Fruit fly (Drosophila melanogaster) whole organism, embryonic: ENCODE results near the gene CG6675.

Experiments used
- Bgb ChIP-seq: fragments of 200-800 bp; sonication (Bioruptor generic); IDR thresholded peaks from 2 replicates; pipeline ENCODE4 v1.3.6; 2022; ENCODE audit warnings: missing biosample characterization, missing genetic modification characterization; ENCODE audit not compliant: partially characterized antibody
- C15 ChIP-seq: fragments of 200-800 bp; sonication (Bioruptor generic); IDR thresholded peaks from 3 replicates; pipeline ENCODE4 v1.3.6; 2022; ENCODE audit warnings: missing biosample characterization, missing genetic modification characterization
- CG10654 ChIP-seq: fragments of 200-800 bp; sonication (Bioruptor generic); optimal IDR thresholded peaks from 2 replicates; lab custom pipeline; 2016; ENCODE audit warnings: missing biosample characterization, missing genetic modification characterization
- CG10979 ChIP-seq: fragments of 200-800 bp; sonication (Bioruptor generic); optimal IDR thresholded peaks from 2 replicates; lab custom pipeline; 2018; ENCODE audit warnings: missing biosample characterization, mild to moderate bottlenecking, missing genetic modification characterization, moderate library complexity
- CG11504 ChIP-seq: fragments of 200-800 bp; sonication (Bioruptor generic); optimal IDR thresholded peaks from 3 replicates; lab custom pipeline; 2019; ENCODE audit warnings: missing biosample characterization, mild to moderate bottlenecking, missing genetic modification characterization, moderate library complexity
- CG12104 ChIP-seq: fragments of 200-800 bp; sonication (Bioruptor generic); optimal IDR thresholded peaks from 3 replicates; lab custom pipeline; 2016; ENCODE audit warnings: missing biosample characterization, missing genetic modification characterization
- CG12155 ChIP-seq: fragments of 200-800 bp; sonication (Bioruptor generic); optimal IDR thresholded peaks from 3 replicates; lab custom pipeline; 2016; ENCODE audit warnings: missing biosample characterization, missing genetic modification characterization
- CG14710 ChIP-seq: fragments of 200-800 bp; sonication (Bioruptor generic); optimal IDR thresholded peaks from 3 replicates; lab custom pipeline; 2019; ENCODE audit warnings: missing biosample characterization, mild to moderate bottlenecking, missing genetic modification characterization, moderate library complexity
- CG15011 ChIP-seq: fragments of 200-800 bp; sonication (Bioruptor generic); optimal IDR thresholded peaks from 3 replicates; lab custom pipeline; 2018; ENCODE audit warnings: missing biosample characterization, mild to moderate bottlenecking, missing genetic modification characterization
- CG1647 ChIP-seq: fragments of 200-800 bp; sonication (Bioruptor generic); optimal IDR thresholded peaks from 3 replicates; lab custom pipeline; 2016; ENCODE audit warnings: missing biosample characterization, missing genetic modification characterization
- CG16813 ChIP-seq: fragments of 200-800 bp; sonication (Bioruptor generic); IDR thresholded peaks from 3 replicates; pipeline ENCODE4 v1.3.6; 2022; ENCODE audit warnings: missing biosample characterization, missing genetic modification characterization; ENCODE audit not compliant: partially characterized antibody
- CG16815 ChIP-seq: fragments of 200-800 bp; sonication (Bioruptor generic); optimal IDR thresholded peaks from 3 replicates; lab custom pipeline; 2017; ENCODE audit warnings: missing biosample characterization, mild to moderate bottlenecking, missing genetic modification characterization
- CG17359 ChIP-seq: fragments of 200-800 bp; sonication (Bioruptor generic); optimal IDR thresholded peaks from 3 replicates; lab custom pipeline; 2018; ENCODE audit warnings: missing biosample characterization, mild to moderate bottlenecking, missing genetic modification characterization, moderate library complexity
- CG17829 ChIP-seq: fragments of 200-800 bp; optimal IDR thresholded peaks from 2 replicates; lab custom pipeline; 2019; ENCODE audit warnings: missing biosample characterization, mild to moderate bottlenecking, missing genetic modification characterization, moderate library complexity
- CG18262 ChIP-seq: fragments of 200-800 bp; optimal IDR thresholded peaks from 3 replicates; lab custom pipeline; 2019; ENCODE audit warnings: missing biosample characterization, mild to moderate bottlenecking, missing genetic modification characterization, moderate library complexity
- CG30403 ChIP-seq: fragments of 200-800 bp; sonication (Bioruptor generic); optimal IDR thresholded peaks from 3 replicates; lab custom pipeline; 2016; ENCODE audit warnings: missing biosample characterization, missing genetic modification characterization
- CG31365 ChIP-seq: fragments of 200-800 bp; sonication (Bioruptor generic); optimal IDR thresholded peaks from 2 replicates; lab custom pipeline; 2018; ENCODE audit warnings: missing biosample characterization, mild to moderate bottlenecking, missing genetic modification characterization
- CG43689 ChIP-seq: fragments of 200-800 bp; sonication (Bioruptor generic); IDR thresholded peaks from 2 replicates; pipeline ENCODE4 v1.3.6; 2022; ENCODE audit warnings: missing biosample characterization, missing genetic modification characterization
- CG4424 ChIP-seq: fragments of 200-800 bp; sonication (Bioruptor generic); optimal IDR thresholded peaks from 3 replicates; lab custom pipeline; 2016; ENCODE audit warnings: missing biosample characterization, missing genetic modification characterization
- CG6683 ChIP-seq: fragments of 200-800 bp; sonication (Bioruptor generic); optimal IDR thresholded peaks from 2 replicates; lab custom pipeline; 2017; ENCODE audit warnings: missing biosample characterization, mild to moderate bottlenecking, missing genetic modification characterization, missing genetic modification reagents
- CG7556 ChIP-seq: fragments of 200-800 bp; sonication (Bioruptor generic); optimal IDR thresholded peaks from 2 replicates; lab custom pipeline; 2017; ENCODE audit warnings: missing biosample characterization, mild to moderate bottlenecking, missing genetic modification characterization
- CG7786 ChIP-seq: fragments of 200-800 bp; sonication (Bioruptor generic); optimal IDR thresholded peaks from 2 replicates; lab custom pipeline; 2016; ENCODE audit warnings: missing biosample characterization, missing genetic modification characterization
- CG7963 ChIP-seq: fragments of 200-800 bp; sonication (Bioruptor generic); IDR thresholded peaks from 3 replicates; pipeline ENCODE4 v1.3.6; 2022; ENCODE audit warnings: missing biosample characterization, missing genetic modification characterization; ENCODE audit not compliant: partially characterized antibody
- CHES-1-like ChIP-seq: fragments of 200-800 bp; sonication (Bioruptor generic); optimal IDR thresholded peaks from 2 replicates; lab custom pipeline; 2016; ENCODE audit warnings: missing biosample characterization, missing genetic modification characterization
- Dad ChIP-seq: fragments of 200-800 bp; sonication (Bioruptor generic); optimal IDR thresholded peaks from 3 replicates; lab custom pipeline; 2016; ENCODE audit warnings: missing biosample characterization, missing genetic modification characterization
- Dip3 ChIP-seq: fragments of 200-800 bp; sonication (Bioruptor generic); optimal IDR thresholded peaks from 3 replicates; lab custom pipeline; 2016; ENCODE audit warnings: missing biosample characterization, missing genetic modification characterization
- GATAe ChIP-seq: fragments of 200-800 bp; sonication (Bioruptor generic); conservative IDR thresholded peaks from 2 replicates; pipeline ENCODE4 v1.3.6; 2022; ENCODE audit warnings: missing biosample characterization, missing genetic modification characterization
- HLHmδ ChIP-seq: fragments of 200-800 bp; sonication (Bioruptor generic); optimal IDR thresholded peaks from 2 replicates; lab custom pipeline; 2018; ENCODE audit warnings: missing biosample characterization, mild to moderate bottlenecking, missing genetic modification characterization, moderate library complexity
- Hr39 ChIP-seq: fragments of >200 bp; optimal IDR thresholded peaks from 2 replicates; lab custom pipeline; 2017
- MBD-R2 ChIP-seq: fragments of 200-800 bp; sonication (Bioruptor generic); IDR thresholded peaks from 2 replicates; pipeline ENCODE4 v1.3.6; 2022; ENCODE audit warnings: missing biosample characterization, missing genetic modification characterization
- NC2α ChIP-seq: fragments of 200-800 bp; sonication (Bioruptor generic); optimal IDR thresholded peaks from 2 replicates; lab custom pipeline; 2016; ENCODE audit warnings: missing biosample characterization, missing genetic modification characterization
- NFAT ChIP-seq: fragments of 200-800 bp; sonication (Bioruptor generic); IDR thresholded peaks from 2 replicates; pipeline ENCODE4 v1.3.6; 2022; ENCODE audit warnings: missing biosample characterization, missing genetic modification characterization
- Scr ChIP-seq: fragments of 200-800 bp; sonication (Bioruptor generic); IDR thresholded peaks from 2 replicates; pipeline ENCODE4 v1.3.6; 2022; ENCODE audit warnings: missing biosample characterization, missing genetic modification characterization; ENCODE audit not compliant: partially characterized antibody
- Sry-β ChIP-seq: fragments of 200-800 bp; sonication (Bioruptor generic); optimal IDR thresholded peaks from 2 replicates; lab custom pipeline; 2018; ENCODE audit warnings: missing biosample characterization, mild to moderate bottlenecking, missing genetic modification characterization, moderate library complexity
- Vsx1 ChIP-seq: fragments of 200-800 bp; sonication (Bioruptor generic); optimal IDR thresholded peaks from 2 replicates; lab custom pipeline; 2017; ENCODE audit warnings: missing biosample characterization, mild to moderate bottlenecking, missing genetic modification characterization, missing genetic modification reagents
- Xbp1 ChIP-seq: fragments of 200-800 bp; sonication (Bioruptor generic); optimal IDR thresholded peaks from 3 replicates; lab custom pipeline; 2016; ENCODE audit warnings: missing biosample characterization, mild to moderate bottlenecking, missing genetic modification characterization
- Xrp1 ChIP-seq: fragments of 200-800 bp; sonication (Bioruptor generic); IDR thresholded peaks from 2 replicates; pipeline ENCODE4 v1.3.6; 2022; ENCODE audit warnings: missing biosample characterization, missing genetic modification characterization
- bbx ChIP-seq: fragments of 200-800 bp; sonication (Bioruptor generic); IDR thresholded peaks from 2 replicates; pipeline ENCODE4 v1.3.6; 2022; ENCODE audit warnings: missing biosample characterization, missing genetic modification characterization; ENCODE audit not compliant: partially characterized antibody
- bcd ChIP-seq: fragments of 200-800 bp; sonication (Bioruptor generic); optimal IDR thresholded peaks from 2 replicates; lab custom pipeline; 2017; ENCODE audit warnings: missing biosample characterization, mild to moderate bottlenecking, missing genetic modification characterization
- br ChIP-seq: fragments of >200 bp; optimal IDR thresholded peaks from 2 replicates; lab custom pipeline; 2017
- cg ChIP-seq: fragments of 200-800 bp; sonication (Bioruptor generic); optimal IDR thresholded peaks from 3 replicates; lab custom pipeline; 2019; ENCODE audit warnings: missing biosample characterization, mild to moderate bottlenecking, missing genetic modification characterization, moderate library complexity
- disco-r ChIP-seq: fragments of 200-800 bp; sonication (Bioruptor generic); optimal IDR thresholded peaks from 2 replicates; lab custom pipeline; 2016; ENCODE audit warnings: missing biosample characterization, missing genetic modification characterization
- dmrt99B ChIP-seq: fragments of 200-800 bp; sonication (Bioruptor generic); optimal IDR thresholded peaks from 2 replicates; lab custom pipeline; 2018; ENCODE audit warnings: missing biosample characterization, mild to moderate bottlenecking, missing genetic modification characterization, moderate library complexity
- gro ChIP-seq: fragments of 200-800 bp; sonication (Bioruptor generic); optimal IDR thresholded peaks from 2 replicates; lab custom pipeline; 2016; ENCODE audit warnings: missing biosample characterization, missing genetic modification characterization
- ind ChIP-seq: fragments of 200-800 bp; sonication (Bioruptor generic); optimal IDR thresholded peaks from 3 replicates; lab custom pipeline; 2016; ENCODE audit warnings: missing biosample characterization, missing genetic modification characterization
- inv ChIP-seq: fragments of 200-800 bp; sonication (Bioruptor generic); IDR thresholded peaks from 2 replicates; pipeline ENCODE4 v1.3.6; 2022; ENCODE audit warnings: missing biosample characterization, missing genetic modification characterization; ENCODE audit not compliant: partially characterized antibody
- onecut ChIP-seq: fragments of 200-800 bp; sonication (Bioruptor generic); IDR thresholded peaks from 2 replicates; pipeline ENCODE4 v1.3.6; 2022; ENCODE audit warnings: missing biosample characterization, missing genetic modification characterization
- pita ChIP-seq: fragments of 200-800 bp; sonication (Bioruptor generic); optimal IDR thresholded peaks from 2 replicates; lab custom pipeline; 2017; ENCODE audit warnings: missing biosample characterization, mild to moderate bottlenecking, missing genetic modification characterization
- sr ChIP-seq: fragments of 200-800 bp; sonication (Bioruptor generic); IDR thresholded peaks from 3 replicates; pipeline ENCODE4 v1.3.6; 2022; ENCODE audit warnings: missing biosample characterization, missing genetic modification characterization
- ttk ChIP-seq: fragments of 200-800 bp; sonication (Bioruptor generic); IDR thresholded peaks from 2 replicates; pipeline ENCODE4 v2.1.2; 2022; ENCODE audit warnings: missing biosample characterization, missing genetic modification characterization
- wdn ChIP-seq: fragments of 200-800 bp; sonication (Bioruptor generic); IDR thresholded peaks from 2 replicates; pipeline ENCODE4 v1.3.6; 2022; ENCODE audit warnings: missing biosample characterization, missing genetic modification characterization
- zen ChIP-seq: fragments of 200-800 bp; sonication (Bioruptor generic); optimal IDR thresholded peaks from 3 replicates; lab custom pipeline; 2018; ENCODE audit warnings: missing biosample characterization, mild to moderate bottlenecking, missing genetic modification characterization, moderate library complexity

CG6675 gene

DNA sequence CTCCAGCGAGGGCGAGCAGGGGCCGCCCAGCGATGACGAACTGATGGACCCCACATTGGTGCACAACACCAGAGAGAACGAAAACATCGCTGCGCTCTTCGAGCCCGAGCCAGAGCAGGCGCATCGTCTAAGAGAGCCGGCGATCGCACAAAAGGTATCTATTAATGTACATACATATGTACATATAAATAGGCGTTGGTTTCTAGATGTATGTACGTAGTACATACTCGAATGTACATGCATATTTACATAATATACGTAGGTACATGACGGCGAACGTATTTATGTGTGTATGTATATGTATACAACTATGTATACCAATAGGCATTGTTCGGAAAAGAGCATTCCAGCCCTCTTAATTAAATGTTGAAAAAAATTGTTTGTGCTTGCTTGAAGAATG lies 35.4 kb downstream of the CG6675 start (continued):
- no peak for TF ChIP-seq CG12155 (GFP tag; lab: Kevin White, UChicago)
- TF ChIP-seq CG15011 (GFP tag; lab: Kevin White, UChicago), result peak; percentile 18
- no peak for TF ChIP-seq Vsx1 (GFP tag; lab: Kevin White, UChicago)
- no peak for TF ChIP-seq inv (GFP tag; lab: Robert Waterston, UW)
- no peak for TF ChIP-seq Dip3 (GFP tag; lab: Kevin White, UChicago)
- no peak for TF ChIP-seq CG16813
- no peak for TF ChIP-seq GATAe
- TF ChIP-seq Scr (GFP tag; lab: Robert Waterston, UW), result no peak
- no peak for TF ChIP-seq CG43689 (GFP tag; lab: Robert Waterston, UW)
- TF ChIP-seq bbx, result no peak
- no peak for TF ChIP-seq CHES-1-like (GFP tag; lab: Kevin White, UChicago)
- peak; percentile 82 for TF ChIP-seq Xrp1
- peak; percentile 72 for TF ChIP-seq HLHmδ
- TF ChIP-seq ttk (GFP tag; lab: Robert Waterston, UW), result no peak
- no peak for TF ChIP-seq CG4424 (GFP tag; lab: Kevin White, UChicago)
- TF ChIP-seq CG6683 (GFP tag; lab: Kevin White, UChicago), result peak; percentile 15
- no peak for TF ChIP-seq Xbp1 (GFP tag; lab: Kevin White, UChicago)
- no peak for TF ChIP-seq gro (GFP tag; lab: Kevin White, UChicago)
- no peak for TF ChIP-seq sr (GFP tag; lab: Robert Waterston, UW)
- TF ChIP-seq Sry-β (GFP tag; lab: Kevin White, UChicago), result peak; percentile 14
- TF ChIP-seq CG17359 (tag; lab: Kevin White, UChicago), result peak; percentile 67
- TF ChIP-seq pita, result no peak
- peak; percentile 64 for TF ChIP-seq CG31365
- TF ChIP-seq CG18262 (tag; lab: Kevin White, UChicago), result peak; percentile 41
- peak; percentile 38 for TF ChIP-seq CG17829
- TF ChIP-seq disco-r (GFP tag; lab: Kevin White, UChicago), result no peak
- TF ChIP-seq CG11504 (tag; lab: Kevin White, UChicago), result peak; percentile 29
- no peak for TF ChIP-seq CG1647 (GFP tag; lab: Kevin White, UChicago)
- no peak for TF ChIP-seq CG10979
- TF ChIP-seq CG12104 (GFP tag; lab: Kevin White, UChicago), result no peak
- no peak for TF ChIP-seq zen
- TF ChIP-seq Dad, result no peak
- TF ChIP-seq dmrt99B (tag; lab: Kevin White, UChicago), result no peak
- no peak for TF ChIP-seq CG7556
- peak; percentile 33; the same call in 1 of the 3 replicates for TF ChIP-seq C15 (GFP tag; lab: Robert Waterston, UW)
- no peak for TF ChIP-seq CG16815 (GFP tag; lab: Kevin White, UChicago)
- TF ChIP-seq wdn (GFP tag; lab: Robert Waterston, UW), result no peak
- TF ChIP-seq onecut, result peak; percentile 43; the same call in 1 of the 2 replicates
- no peak for TF ChIP-seq bcd (GFP tag; lab: Kevin White, UChicago)
- TF ChIP-seq MBD-R2 (GFP tag; lab: Robert Waterston, UW), result no peak
- TF ChIP-seq NC2α (GFP tag; lab: Kevin White, UChicago), result no peak
- TF ChIP-seq CG14710, result peak; percentile 61
- TF ChIP-seq Bgb (GFP tag; lab: Robert Waterston, UW), result no peak
- no peak for TF ChIP-seq CG7786 (GFP tag; lab: Kevin White, UChicago)
- TF ChIP-seq NFAT (GFP tag; lab: Robert Waterston, UW), result no peak; the same call in 1 of the 2 replicates
- TF ChIP-seq br (lab: Kevin White, UChicago), result no peak
- TF ChIP-seq Hr39 (lab: Kevin White, UChicago), result no peak
- TF ChIP-seq CG10654 (GFP tag; lab: Kevin White, UChicago), result no peak
- no peak for TF ChIP-seq CG30403 (GFP tag; lab: Kevin White, UChicago)
- no peak for TF ChIP-seq ind (GFP tag; lab: Kevin White, UChicago)
- TF ChIP-seq CG7963 (GFP tag; lab: Robert Waterston, UW), result no peak
- TF ChIP-seq cg (GFP tag; lab: Kevin White, UChicago), result peak; percentile 56
